Fruit fly (Drosophila melanogaster) whole organism, embryonic: ENCODE results near the gene tws.

Source experiments
- CG10462 ChIP-seq: fragments of 200-800 bp; sonication (Bioruptor generic); optimal IDR thresholded peaks from 2 replicates; lab custom pipeline; 2016; ENCODE audit warnings: missing biosample characterization, missing genetic modification characterization
- CG11456 ChIP-seq: fragments of 200-800 bp; sonication (Bioruptor generic); IDR thresholded peaks from 3 replicates; pipeline ENCODE4 v1.3.6; 2022; ENCODE audit warnings: missing biosample characterization, missing genetic modification characterization
- CG14710 ChIP-seq: fragments of 200-800 bp; sonication (Bioruptor generic); optimal IDR thresholded peaks from 3 replicates; lab custom pipeline; 2019; ENCODE audit warnings: missing biosample characterization, mild to moderate bottlenecking, missing genetic modification characterization, moderate library complexity
- CG17385 ChIP-seq: fragments of 200-800 bp; sonication (Bioruptor generic); optimal IDR thresholded peaks from 3 replicates; lab custom pipeline; 2018; ENCODE audit warnings: missing biosample characterization, mild to moderate bottlenecking, missing genetic modification characterization
- CG6765 ChIP-seq: fragments of 200-800 bp; sonication (Bioruptor generic); optimal IDR thresholded peaks from 3 replicates; lab custom pipeline; 2017; ENCODE audit warnings: missing biosample characterization, mild to moderate bottlenecking, missing genetic modification characterization
- Dbx ChIP-seq: fragments of 200-800 bp; sonication (Bioruptor generic); IDR thresholded peaks from 3 replicates; pipeline ENCODE4 v1.3.6; 2022; ENCODE audit warnings: missing biosample characterization, missing genetic modification characterization
- Dip3 ChIP-seq: fragments of 200-800 bp; sonication (Bioruptor generic); optimal IDR thresholded peaks from 3 replicates; lab custom pipeline; 2016; ENCODE audit warnings: missing biosample characterization, missing genetic modification characterization
- Xbp1 ChIP-seq: fragments of 200-800 bp; sonication (Bioruptor generic); optimal IDR thresholded peaks from 3 replicates; lab custom pipeline; 2016; ENCODE audit warnings: missing biosample characterization, mild to moderate bottlenecking, missing genetic modification characterization
- btn ChIP-seq: fragments of 200-800 bp; sonication (Bioruptor generic); optimal IDR thresholded peaks from 2 replicates; lab custom pipeline; 2016; ENCODE audit warnings: missing biosample characterization, missing genetic modification characterization
- ems ChIP-seq: fragments of 200-800 bp; sonication (Bioruptor generic); optimal IDR thresholded peaks from 3 replicates; lab custom pipeline; 2016; ENCODE audit warnings: missing biosample characterization, missing genetic modification characterization
- peb ChIP-seq: fragments of 200-800 bp; sonication (Bioruptor generic); IDR thresholded peaks from 2 replicates; pipeline ENCODE4 v1.3.6; 2022; ENCODE audit warnings: missing biosample characterization, missing genetic modification characterization
- pum ChIP-seq: fragments of 200-800 bp; sonication (Bioruptor generic); optimal IDR thresholded peaks from 2 replicates; lab custom pipeline; 2016; ENCODE audit warnings: missing biosample characterization, missing genetic modification characterization
- slou ChIP-seq: fragments of 200-800 bp; sonication (Bioruptor generic); optimal IDR thresholded peaks from 3 replicates; lab custom pipeline; 2016; ENCODE audit warnings: missing biosample characterization, missing genetic modification characterization
- unc-4 ChIP-seq: fragments of 200-800 bp; sonication (Bioruptor generic); IDR thresholded peaks from 2 replicates; pipeline ENCODE4 v1.3.6; 2022; ENCODE audit warnings: missing biosample characterization, missing genetic modification characterization; ENCODE audit not compliant: partially characterized antibody

dm6 chr3R:10083077-10083476 lies 56.5 kb downstream of the tws start:
- TF ChIP-seq CG6765 (GFP tag; lab: Kevin White, UChicago) (no peak), Xbp1 (GFP tag; lab: Kevin White, UChicago) (no peak), unc-4 (GFP tag; lab: Robert Waterston, UW) (no peak), CG11456 (GFP tag; lab: Robert Waterston, UW) (no peak), peb (GFP tag; lab: Robert Waterston, UW) (no peak), Dbx (GFP tag; lab: Robert Waterston, UW) (no peak), pum (GFP tag; lab: Kevin White, UChicago) (no peak), CG14710 (no peak), CG17385 (GFP tag; lab: Kevin White, UChicago) (no peak), Dip3 (GFP tag; lab: Kevin White, UChicago) (no peak), slou (no peak), btn (no peak), CG10462 (no peak), ems (GFP tag; lab: Kevin White, UChicago) (no peak)
